Worm (Caenorhabditis elegans) whole organism, L1 larva: ENCODE measurements around the gene H20J04.6.

ENCODE experiments used
- ceh-90 ChIP-seq: sonication (generic microtip); optimal IDR thresholded peaks from 2 replicates; lab custom pipeline; 2016; ENCODE audit warnings: missing genetic modification characterization, missing compliant biosample characterization
- efl-1 ChIP-seq, 4 experiments: fragments of 150-350 bp; optimal IDR thresholded peaks in 3 of 4; peaks in 1 of 4; 1 replicate in 1 of 4; 2 replicates in 3 of 4; lab custom pipeline; 2014; ENCODE audit warnings: missing biosample characterization in 2 of 4, missing genetic modification characterization in 2 of 4, missing genetic modification reagents in 2 of 4
- efl-3 ChIP-seq: fragments of 200-800 bp; sonication (Bioruptor generic); optimal IDR thresholded peaks from 2 replicates; lab custom pipeline; 2018; ENCODE audit warnings: mild to moderate bottlenecking, missing genetic modification characterization, missing compliant biosample characterization
- elt-2 ChIP-seq: sonication (generic microtip); optimal IDR thresholded peaks from 2 replicates; lab custom pipeline; 2016; ENCODE audit warnings: missing genetic modification characterization, mild to moderate bottlenecking, inconsistent platforms, missing compliant biosample characterization, missing genetic modification reagents
- grh-1 ChIP-seq: fragments of 200-800 bp; sonication (Bioruptor generic); IDR thresholded peaks from 2 replicates; pipeline ENCODE4 v1.3.6; 2022; ENCODE audit warnings: missing genetic modification reagents, missing genetic modification characterization, missing compliant biosample characterization
- lin-14 ChIP-seq: fragments of 200-800 bp; sonication (Bioruptor generic); optimal IDR thresholded peaks from 2 replicates; lab custom pipeline; 2018; ENCODE audit warnings: mild to moderate bottlenecking, missing genetic modification characterization, moderate library complexity, missing compliant biosample characterization
- lin-39 ChIP-seq: fragments of 150-350 bp; optimal IDR thresholded peaks from 2 replicates; lab custom pipeline; 2014; ENCODE audit warnings: missing biosample characterization, missing genetic modification reagents, missing genetic modification characterization
- lir-3 ChIP-seq: sonication (generic microtip); optimal IDR thresholded peaks from 2 replicates; lab custom pipeline; 2016; ENCODE audit warnings: mild to moderate bottlenecking, missing genetic modification characterization, moderate library complexity, missing compliant biosample characterization; ENCODE audit not compliant: poor library complexity
- mab-9 ChIP-seq: fragments of 200-800 bp; sonication (Bioruptor generic); IDR thresholded peaks from 2 replicates; pipeline ENCODE4 v1.3.6; 2022; ENCODE audit warnings: missing genetic modification reagents, missing genetic modification characterization, missing compliant biosample characterization
- nhr-12 ChIP-seq: sonication (generic microtip); optimal IDR thresholded peaks from 2 replicates; lab custom pipeline; 2017; ENCODE audit warnings: missing biosample characterization, missing genetic modification characterization
- nhr-20 ChIP-seq: sonication (generic microtip); optimal IDR thresholded peaks from 2 replicates; lab custom pipeline; 2016; ENCODE audit warnings: mild to moderate bottlenecking, missing genetic modification characterization, missing compliant biosample characterization
- nhr-237 ChIP-seq: fragments of 150-350 bp; optimal IDR thresholded peaks from 2 replicates; lab custom pipeline; 2014; ENCODE audit warnings: missing biosample characterization, missing genetic modification characterization
- nhr-28 ChIP-seq: fragments of 150-350 bp; optimal IDR thresholded peaks from 2 replicates; lab custom pipeline; 2014; ENCODE audit warnings: missing biosample characterization, missing genetic modification characterization
- nhr-47 ChIP-seq: sonication (generic microtip); optimal IDR thresholded peaks from 2 replicates; lab custom pipeline; 2016; ENCODE audit warnings: mild to moderate bottlenecking, missing genetic modification characterization, moderate library complexity, missing compliant biosample characterization
- nhr-71 ChIP-seq: sonication (generic microtip); optimal IDR thresholded peaks from 2 replicates; lab custom pipeline; 2016; ENCODE audit warnings: mild to moderate bottlenecking, missing genetic modification characterization, moderate library complexity, missing compliant biosample characterization
- nhr-77 ChIP-seq: fragments of 150-350 bp; optimal IDR thresholded peaks from 2 replicates; lab custom pipeline; 2014; ENCODE audit warnings: missing biosample characterization, missing genetic modification characterization
- nhr-85 ChIP-seq: sonication (generic microtip); peaks from one replicate; lab custom pipeline; 2016; ENCODE audit warnings: missing genetic modification characterization, inconsistent platforms, missing compliant biosample characterization
- skn-1 ChIP-seq: fragments of 150-350 bp; optimal IDR thresholded peaks from 2 replicates; lab custom pipeline; 2014; ENCODE audit warnings: missing biosample characterization, missing genetic modification characterization
- unc-62 ChIP-seq: fragments of 150-350 bp; optimal IDR thresholded peaks from 2 replicates; lab custom pipeline; 2014; ENCODE audit warnings: missing biosample characterization, missing genetic modification reagents, missing genetic modification characterization
- unc-86 ChIP-seq: sonication (generic microtip); optimal IDR thresholded peaks from 2 replicates; lab custom pipeline; 2016; ENCODE audit warnings: missing genetic modification characterization, missing compliant biosample characterization
- ztf-11 ChIP-seq, 2 experiments: sonication (generic microtip); optimal IDR thresholded peaks; 2 replicates each; lab custom pipeline; 2016 to 2017; ENCODE audit warnings: missing genetic modification characterization in 2 of 2, missing biosample characterization in 1 of 2, missing compliant biosample characterization in 1 of 2

H20J04.6 gene

ce11 chrII:4370842-4371241 lies 47.8 kb downstream of the H20J04.6 start:
- TF ChIP-seq unc-86 (tag; lab: Kevin White, UChicago) (no peak), lin-14 (no peak), ceh-90 (tag; lab: Kevin White, UChicago) (no peak), unc-62 (GFP tag; lab: Kevin White, UChicago) (no peak), skn-1 (tag; lab: Kevin White, UChicago) (no peak), nhr-12 (no peak), nhr-28 (tag; lab: Kevin White, UChicago) (no peak), lin-39 (tag; lab: Kevin White, UChicago) (no peak), mab-9 (GFP tag; lab: Robert Waterston, UW) (no peak), lir-3 (no peak), grh-1 (GFP tag; lab: Robert Waterston, UW) (no peak), nhr-85 (tag; lab: Kevin White, UChicago) (no peak)

ce11 chrII:4372406-4372805 lies 49.4 kb downstream of the H20J04.6 start, which contains the start of gene paic-1:
Gene paic-1 (minus strand): TSS chrII:4372525.
- TF ChIP-seq ztf-11 (tag; optimal IDR thresholded peaks at IDR 0.05; lab: Kevin White, UChicago) = no peak
- peak; percentile 72 for TF ChIP-seq elt-2 (tag; lab: Kevin White, UChicago)
- TF ChIP-seq nhr-71 = peak; percentile 4
- peak; percentile 28 for TF ChIP-seq nhr-47 (tag; lab: Kevin White, UChicago)
- TF ChIP-seq, all 84 proteins: peak for 3

- no peak for TF ChIP-seq nhr-20 (tag; lab: Kevin White, UChicago)
- TF ChIP-seq nhr-237 = no peak
- no peak for TF ChIP-seq efl-1 (optimal IDR thresholded peaks at IDR 0.05; lab: Kevin White, UChicago)
- peak in 1 of 2 experiments; percentile 8 for TF ChIP-seq efl-1 (GFP tag; optimal IDR thresholded peaks at IDR 0.05 in 1 of 2; lab: Kevin White, UChicago)
- TF ChIP-seq nhr-77 (tag; lab: Kevin White, UChicago) = no peak
- no peak for TF ChIP-seq efl-3
- TF ChIP-seq ztf-11 (tag; optimal IDR thresholded peaks at IDR 0.05; lab: Kevin White, UChicago) = no peak
- TF ChIP-seq, all 84 proteins: peak for 1
Measured at ce11 chrII:4372867-4373397, 49.9 kb downstream of the H20J04.6 start.
